Worm (Caenorhabditis elegans): ENCODE data around the gene R12B2.2.

DNA sequence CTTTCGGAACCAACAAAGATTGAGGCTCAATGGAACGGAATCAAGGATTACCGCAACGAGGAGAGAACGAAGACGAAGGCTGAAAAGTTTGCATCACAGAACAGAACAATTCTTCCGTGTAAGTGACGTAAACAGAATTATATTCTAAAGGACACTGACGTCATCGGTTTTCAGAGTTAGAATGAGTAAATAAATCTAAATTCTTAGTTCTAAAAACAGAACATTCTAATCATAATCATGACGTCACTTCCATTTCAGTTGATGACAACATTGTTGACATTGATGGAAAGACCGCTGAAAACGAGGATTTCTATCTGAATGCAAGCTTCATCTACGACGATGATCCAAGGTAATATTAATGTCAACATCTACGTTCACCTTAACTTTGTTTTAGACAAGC lies 42.8 kb upstream of the R12B2.2 start:
- TF ChIP-seq sea-2 (GFP tag; optimal IDR thresholded peaks at IDR 0.05) (no peak), nhr-11 (tag; optimal IDR thresholded peaks at IDR 0.05) (no peak), unc-39 (tag; optimal IDR thresholded peaks at IDR 0.05) (no peak), daf-12 (tag; optimal IDR thresholded peaks at IDR 0.05) (no peak), pqm-1 (tag; optimal IDR thresholded peaks at IDR 0.05) (no peak)
